Worm (Caenorhabditis elegans) whole organism, midembryonic: ENCODE measurements around the gene igdb-3.

Experiments
- T22C8.4 ChIP-seq: fragments of 200-800 bp; sonication (Bioruptor generic); IDR thresholded peaks from 2 replicates; pipeline ENCODE4 v1.3.6; 2022; ENCODE audit warnings: missing genetic modification characterization, missing compliant biosample characterization
- cog-1 ChIP-seq: sonication (generic microtip); optimal IDR thresholded peaks from 2 replicates; lab custom pipeline; 2016; ENCODE audit warnings: missing genetic modification characterization, missing compliant biosample characterization
- flt-1 ChIP-seq: fragments of 200-800 bp; sonication (Bioruptor generic); IDR thresholded peaks from 2 replicates; pipeline ENCODE4 v1.3.6; 2022; ENCODE audit warnings: missing genetic modification characterization, missing compliant biosample characterization
- klf-2 ChIP-seq: fragments of 200-800 bp; sonication (Bioruptor generic); conservative IDR thresholded peaks from 2 replicates; pipeline ENCODE4 v1.3.6; 2022; ENCODE audit warnings: missing genetic modification reagents, missing genetic modification characterization, missing compliant biosample characterization
- med-1 ChIP-seq: sonication (generic microtip); optimal IDR thresholded peaks from 2 replicates; lab custom pipeline; 2017; ENCODE audit warnings: missing genetic modification characterization, mild to moderate bottlenecking, missing compliant biosample characterization, antibody characterized with exemption, missing genetic modification reagents; ENCODE audit not compliant: insufficient read depth
- ref-1 ChIP-seq: fragments of 200-800 bp; sonication (Bioruptor generic); conservative IDR thresholded peaks from 2 replicates; pipeline ENCODE4 v1.3.6; 2022; ENCODE audit warnings: missing genetic modification reagents, missing genetic modification characterization, missing compliant biosample characterization
- tab-1 ChIP-seq: fragments of 200-800 bp; sonication (Bioruptor generic); IDR thresholded peaks from 2 replicates; pipeline ENCODE4 v1.3.6; 2022; ENCODE audit warnings: missing genetic modification characterization, missing compliant biosample characterization
- ztf-23 ChIP-seq: fragments of 200-800 bp; sonication (Bioruptor generic); IDR thresholded peaks from 2 replicates; pipeline ENCODE4 v1.3.6; 2022; ENCODE audit warnings: missing genetic modification reagents, missing genetic modification characterization, missing compliant biosample characterization

DNA sequence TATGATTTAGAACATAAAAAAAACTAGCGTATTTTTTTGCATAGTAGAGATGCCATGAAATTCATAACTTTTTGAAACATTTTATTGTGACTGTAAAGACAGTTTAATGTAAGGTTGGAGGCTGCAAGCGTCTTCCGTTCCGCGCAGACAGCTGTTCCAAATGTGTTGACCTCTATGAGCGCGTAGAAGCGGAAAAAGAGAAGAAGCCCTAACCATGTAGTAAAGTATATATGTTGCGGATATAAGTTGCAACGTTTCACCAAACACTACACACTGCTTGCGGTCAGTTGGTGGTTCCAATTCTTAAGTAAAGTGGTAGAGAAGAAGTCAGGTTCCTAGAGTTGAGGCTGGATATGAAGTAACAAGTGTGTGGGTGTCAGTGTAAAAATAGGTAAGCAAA lies 3.4 kb downstream of the igdb-3 start:
- TF ChIP-seq ztf-23 (GFP tag; lab: Robert Waterston, UW) (no peak), ref-1 (GFP tag; lab: Robert Waterston, UW) (no peak), T22C8.4 (no peak), tab-1 (no peak), cog-1 (tag; lab: Kevin White, UChicago) (no peak), med-1 (no peak), flt-1 (GFP tag; lab: Robert Waterston, UW) (no peak), klf-2 (GFP tag; lab: Robert Waterston, UW) (no peak)
